Worm (Caenorhabditis elegans): ENCODE measurements around the gene F44G4.3.

F44G4.3 gene

ce11 chrII:8969251-8970183 is 27.9 kb downstream of the F44G4.3 start, which contains the start of the genes szy-20 and C18E9.5 (continued):
- TF ChIP-seq zfh-2 (GFP tag; conservative IDR thresholded peaks at IDR 0.05) (peak; percentile 69; the same call in 1 of the 2 replicates), ets-4 (GFP tag; optimal IDR thresholded peaks at IDR 0.05) (no peak), lin-26 (GFP tag; IDR thresholded peaks at IDR 0.05) (no peak), nhr-120 (GFP tag; IDR thresholded peaks at IDR 0.05) (no peak), sdz-38 (tag; optimal IDR thresholded peaks at IDR 0.05) (no peak), F52B5.7 (tag; optimal IDR thresholded peaks at IDR 0.05) (no peak), nhr-90 (tag; optimal IDR thresholded peaks at IDR 0.05) (no peak), F57C9.4 (tag; optimal IDR thresholded peaks at IDR 0.05) (no peak), madf-8 (GFP tag; conservative IDR thresholded peaks at IDR 0.05) (peak; percentile 88), hrde-1 (tag; optimal IDR thresholded peaks at IDR 0.05; ENCODE audit: borderline replicate concordance) (no peak), unc-62 (GFP tag; optimal IDR thresholded peaks at IDR 0.05) (no peak), madf-10 (tag; optimal IDR thresholded peaks at IDR 0.05) (no peak), lsy-27 (tag; optimal IDR thresholded peaks at IDR 0.05; ENCODE audit: borderline replicate concordance, insufficient read depth) (no peak), snpc-3.4 (tag; optimal IDR thresholded peaks at IDR 0.05) (peak; percentile 40), repo-1 (tag; optimal IDR thresholded peaks at IDR 0.05) (peak; percentile 23), T07F8.4 (tag; optimal IDR thresholded peaks at IDR 0.05) (no peak), Y79H2A.3 (GFP tag; conservative IDR thresholded peaks at IDR 0.05) (no peak), tbx-9 (tag; optimal IDR thresholded peaks at IDR 0.05; ENCODE audit: borderline replicate concordance) (no peak), Y95B8A.8 (GFP tag; IDR thresholded peaks at IDR 0.05) (0 out of 2 replicates have a peak, but pooled peaks have one; percentile 33), F57A8.1 (GFP tag; optimal IDR thresholded peaks at IDR 0.05) (no peak), Y53F4B.3 (GFP tag; IDR thresholded peaks at IDR 0.05) (no peak), C17E4.6 (GFP tag; IDR thresholded peaks at IDR 0.05) (no peak), nfyb-1 (GFP tag; IDR thresholded peaks at IDR 0.05) (0 out of 2 replicates have a peak, but pooled peaks have one; percentile 49), hlh-12 (tag; optimal IDR thresholded peaks at IDR 0.05) (no peak), attf-3 (GFP tag; conservative IDR thresholded peaks at IDR 0.05) (peak; percentile 75), ztf-26 (tag; optimal IDR thresholded peaks at IDR 0.05) (no peak), xnd-1 (tag; optimal IDR thresholded peaks at IDR 0.05) (peak; percentile 84), aptf-2 (GFP tag; conservative IDR thresholded peaks at IDR 0.05) (no peak), D2030.7 (GFP tag; IDR thresholded peaks at IDR 0.05) (peak; percentile 73), sptf-2 (GFP tag; optimal IDR thresholded peaks at IDR 0.05) (no peak), let-607 (tag; optimal IDR thresholded peaks at IDR 0.05) (peak in 1 of 2 experiments; percentile 23), zim-3 (tag; optimal IDR thresholded peaks at IDR 0.05) (no peak), ztf-28 (GFP tag; IDR thresholded peaks at IDR 0.05) (peak; percentile 33; the same call in 1 of the 2 replicates), sea-2 (GFP tag; IDR thresholded peaks at IDR 0.05) (no peak), rcor-1 (GFP tag; IDR thresholded peaks at IDR 0.05) (no peak), die-1 (tag; optimal IDR thresholded peaks at IDR 0.05) (no peak), pha-4 (tag; optimal IDR thresholded peaks at IDR 0.05) (no peak), efl-1 (GFP tag; optimal IDR thresholded peaks at IDR 0.05) (peak; percentile 62), nhr-80 (tag; optimal IDR thresholded peaks at IDR 0.05) (peak; percentile 72), somi-1 (GFP tag; optimal IDR thresholded peaks at IDR 0.05) (no peak), tbp1 (GFP tag; optimal IDR thresholded peaks at IDR 0.05) (peak; percentile 10), tlf-1 (GFP tag; optimal IDR thresholded peaks at IDR 0.05) (no peak), bed-2 (GFP tag; IDR thresholded peaks at IDR 0.05) (no peak), mes-4 (tag; optimal IDR thresholded peaks at IDR 0.05) (no peak), lsl-1 (GFP tag; optimal IDR thresholded peaks at IDR 0.05) (peak; percentile 96), lir-1 (GFP tag; conservative IDR thresholded peaks at IDR 0.05) (no peak; the same call in 1 of the 2 replicates)
